Worm (Caenorhabditis elegans): Measurements from ENCODE around the gene fbxa-72.

DNA sequence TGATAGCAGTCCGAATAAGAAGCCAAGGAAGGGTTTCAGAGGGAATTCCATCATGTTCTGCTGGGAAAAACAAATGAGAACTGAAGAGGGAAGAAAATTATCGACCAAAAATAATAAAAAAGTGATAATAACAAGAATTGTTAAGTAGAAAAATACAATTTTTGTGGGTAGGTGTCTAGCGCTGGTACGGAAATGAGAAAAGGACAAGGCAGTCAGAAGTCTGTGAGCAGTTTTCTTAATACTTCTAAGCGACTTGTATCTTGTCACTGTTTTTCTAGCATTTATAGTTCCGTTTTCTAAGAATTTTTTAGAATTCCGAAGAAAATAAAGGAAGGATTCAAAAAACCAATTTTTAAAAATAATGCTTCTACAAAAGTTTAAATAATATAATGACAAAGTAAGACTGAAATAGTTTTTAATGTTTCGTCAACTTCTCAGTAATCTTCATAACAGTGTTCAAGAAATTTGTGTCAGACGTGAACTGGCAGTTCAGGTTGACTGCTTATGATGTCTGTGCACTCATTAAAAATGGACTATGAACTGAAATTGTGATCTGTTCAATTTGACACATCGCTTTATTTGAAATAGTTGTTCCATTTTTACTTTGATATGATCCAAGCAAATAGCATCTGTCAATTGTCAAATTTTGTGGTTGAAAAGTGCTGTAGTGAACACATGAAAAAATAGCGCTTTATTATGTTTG, 16.3 kb upstream of the fbxa-72 start, which contains the start of gene srx-4:
- no peak for TF ChIP-seq hif-1 (tag; optimal IDR thresholded peaks at IDR 0.05)
- no peak for TF ChIP-seq daf-16 (GFP tag; optimal IDR thresholded peaks at IDR 0.05)
- TF ChIP-seq daf-16 (tag; optimal IDR thresholded peaks at IDR 0.05) = no peak
